Worm (Caenorhabditis elegans): ENCODE measurements around the gene famh-136.

The famh-136 gene

ce11 chrIII:8925539-8925938 is 38.0 kb downstream of the famh-136 start:
- TF ChIP-seq jun-1 (tag; optimal IDR thresholded peaks at IDR 0.05) (no peak), ama-1 (optimal IDR thresholded peaks at IDR 0.05) (no peak), set-16 (GFP tag; IDR thresholded peaks at IDR 0.05) (no peak), php-3 (GFP tag; IDR thresholded peaks at IDR 0.05) (no peak), nhr-28 (tag; optimal IDR thresholded peaks at IDR 0.05) (peak; percentile 47), mdt-29 (GFP tag; IDR thresholded peaks at IDR 0.05) (no peak), aha-1 (tag) (peak; percentile 49), fkh-10 (GFP tag; optimal IDR thresholded peaks at IDR 0.05) (no peak), egl-43 (GFP tag; IDR thresholded peaks at IDR 0.05) (no peak), mdl-1 (tag; optimal IDR thresholded peaks at IDR 0.05) (no peak), aly-2 (tag; optimal IDR thresholded peaks at IDR 0.05) (no peak), T20F7.1 (GFP tag; optimal IDR thresholded peaks at IDR 0.05) (no peak), hif-1 (tag; optimal IDR thresholded peaks at IDR 0.05) (peak in 1 of 2 experiments; percentile 87), zfp-3 (GFP tag; conservative IDR thresholded peaks at IDR 0.05) (no peak), zag-1 (tag; optimal IDR thresholded peaks at IDR 0.05) (no peak), F10B5.3 (tag; optimal IDR thresholded peaks at IDR 0.05) (no peak), spr-1 (tag; optimal IDR thresholded peaks at IDR 0.05) (no peak), F44E2.7 (GFP tag; IDR thresholded peaks at IDR 0.05) (no peak), mes-2 (tag; optimal IDR thresholded peaks at IDR 0.05; ENCODE audit: poor library complexity, severe bottlenecking) (no peak), dmd-6 (GFP tag; IDR thresholded peaks at IDR 0.05) (peak; percentile 60), hlh-30 (tag; optimal IDR thresholded peaks at IDR 0.05; ENCODE audit: insufficient read depth) (no peak)

- peak; percentile 35 for TF ChIP-seq hlh-30 (tag; optimal IDR thresholded peaks at IDR 0.05; ENCODE audit: insufficient read depth)
- peak; percentile 23 for TF ChIP-seq nhr-77 (tag; optimal IDR thresholded peaks at IDR 0.05)
- TF ChIP-seq lin-1 (GFP tag; IDR thresholded peaks at IDR 0.05), result no peak
- peak in 1 of 2 experiments; percentile 72 for TF ChIP-seq mdl-1 (tag; optimal IDR thresholded peaks at IDR 0.05)
- TF ChIP-seq mep-1 (tag; optimal IDR thresholded peaks at IDR 0.05), result peak; percentile 45
- TF ChIP-seq lsy-2 (tag; optimal IDR thresholded peaks at IDR 0.05), result peak in 1 of 2 experiments; percentile 18
- TF ChIP-seq hif-1 (tag; optimal IDR thresholded peaks at IDR 0.05), result peak in 1 of 2 experiments; percentile 90
- no peak for TF ChIP-seq dmd-9 (GFP tag; IDR thresholded peaks at IDR 0.05)
- TF ChIP-seq aha-1 (tag), result peak; percentile 43
- TF ChIP-seq nhr-28 (tag; optimal IDR thresholded peaks at IDR 0.05), result peak; percentile 99
- TF ChIP-seq mxl-3 (GFP tag; optimal IDR thresholded peaks at IDR 0.05), result peak; percentile 69
- no peak for TF ChIP-seq ceh-62 (tag; optimal IDR thresholded peaks at IDR 0.05)
Measured at ce11 chrIII:8926512-8926911, 39.0 kb downstream of the famh-136 start.

ce11 chrIII:8929723-8930122 is 42.2 kb downstream of the famh-136 start, which contains the start of gene arrd-15:
TSS of gene arrd-15 (plus strand) at chrIII:8930023.
- no peak for TF ChIP-seq nhr-42 (GFP tag; IDR thresholded peaks at IDR 0.05)
- TF ChIP-seq aha-1 (tag), result peak; percentile 51
- no peak for TF ChIP-seq lin-1 (GFP tag; IDR thresholded peaks at IDR 0.05)

- TF ChIP-seq unc-62 (GFP tag; optimal IDR thresholded peaks at IDR 0.05 in 1 of 2), result peak in 1 of 2 experiments; percentile 72
- no peak for TF ChIP-seq unc-62 (tag; optimal IDR thresholded peaks at IDR 0.05)
- TF ChIP-seq spr-1 (tag; optimal IDR thresholded peaks at IDR 0.05), result no peak
Measured at ce11 chrIII:8933696-8934095, 46.1 kb downstream of the famh-136 start.

- no peak for TF ChIP-seq nhr-6 (tag; optimal IDR thresholded peaks at IDR 0.05)
- TF ChIP-seq nhr-237 (tag; optimal IDR thresholded peaks at IDR 0.05), result no peak
- no peak for TF ChIP-seq ces-1 (GFP tag; optimal IDR thresholded peaks at IDR 0.05)
- TF ChIP-seq madf-5 (GFP tag; IDR thresholded peaks at IDR 0.05), result no peak
- no peak for TF ChIP-seq D1046.2 (GFP tag; IDR thresholded peaks at IDR 0.05)
- TF ChIP-seq tag-97 (GFP tag; IDR thresholded peaks at IDR 0.05), result no peak
- no peak for TF ChIP-seq Y105C5A.15 (GFP tag; IDR thresholded peaks at IDR 0.05)
- TF ChIP-seq cey-2 (tag; optimal IDR thresholded peaks at IDR 0.05; ENCODE audit: borderline replicate concordance, insufficient read depth), result no peak
- TF ChIP-seq ceh-20 (GFP tag; IDR thresholded peaks at IDR 0.05), result no peak
- TF ChIP-seq lir-3 (tag; optimal IDR thresholded peaks at IDR 0.05), result no peak
- TF ChIP-seq ceh-28 (tag; optimal IDR thresholded peaks at IDR 0.05), result no peak
- TF ChIP-seq daf-8 (GFP tag; IDR thresholded peaks at IDR 0.05), result no peak
Measured at ce11 chrIII:8934378-8934777, 46.8 kb downstream of the famh-136 start.

All from whole organism, L4 larva.